Worm (Caenorhabditis elegans) whole organism, mixed stage, embryonic: ENCODE measurements around the gene F49C5.5.

ENCODE experiments used
- M03D4.4 ChIP-seq: sonication (generic microtip); optimal IDR thresholded peaks from 2 replicates; lab custom pipeline; 2017; ENCODE audit warnings: mild to moderate bottlenecking, missing genetic modification characterization, missing compliant biosample characterization
- bed-3 ChIP-seq: fragments of 200-800 bp; sonication (Bioruptor generic); optimal IDR thresholded peaks from 3 replicates; lab custom pipeline; 2018; ENCODE audit warnings: mild to moderate bottlenecking, missing genetic modification characterization, moderate library complexity, missing compliant biosample characterization
- blmp-1 ChIP-seq: fragments of 150-350 bp; optimal IDR thresholded peaks from 2 replicates; lab custom pipeline; 2014; ENCODE audit warnings: missing biosample characterization, missing genetic modification characterization
- ceh-39 ChIP-seq: fragments of 150-350 bp; optimal IDR thresholded peaks from 2 replicates; lab custom pipeline; 2014; ENCODE audit warnings: missing biosample characterization, missing genetic modification characterization
- ceh-43 ChIP-seq: fragments of 200-800 bp; sonication (Bioruptor generic); optimal IDR thresholded peaks from 2 replicates; lab custom pipeline; 2018; ENCODE audit warnings: mild to moderate bottlenecking, missing genetic modification characterization, moderate library complexity, missing compliant biosample characterization
- ceh-83 ChIP-seq: fragments of 200-800 bp; sonication (Bioruptor generic); optimal IDR thresholded peaks from 2 replicates; lab custom pipeline; 2018; ENCODE audit warnings: mild to moderate bottlenecking, missing genetic modification characterization, missing compliant biosample characterization
- ces-1 ChIP-seq: fragments of 150-350 bp; optimal IDR thresholded peaks from 2 replicates; lab custom pipeline; 2014; ENCODE audit warnings: missing biosample characterization, missing genetic modification reagents, missing genetic modification characterization
- cnd-1 ChIP-seq: fragments of 200-800 bp; sonication (Bioruptor generic); optimal IDR thresholded peaks from 2 replicates; lab custom pipeline; 2018; ENCODE audit warnings: mild to moderate bottlenecking, missing genetic modification characterization, missing compliant biosample characterization
- drap-1 ChIP-seq: fragments of 200-800 bp; sonication (Bioruptor generic); optimal IDR thresholded peaks from 3 replicates; lab custom pipeline; 2018; ENCODE audit warnings: mild to moderate bottlenecking, missing genetic modification characterization, missing compliant biosample characterization
- elt-1 ChIP-seq: sonication (generic microtip); optimal IDR thresholded peaks from 2 replicates; lab custom pipeline; 2017; ENCODE audit warnings: missing genetic modification characterization, mild to moderate bottlenecking, missing compliant biosample characterization, antibody characterized with exemption, moderate library complexity, borderline replicate concordance; ENCODE audit not compliant: insufficient read depth
- elt-3 ChIP-seq: fragments of 150-350 bp; optimal IDR thresholded peaks from 2 replicates; lab custom pipeline; 2014; ENCODE audit warnings: missing biosample characterization, missing genetic modification characterization
- flh-1 ChIP-seq: fragments of 200-800 bp; sonication (Bioruptor generic); optimal IDR thresholded peaks from 2 replicates; lab custom pipeline; 2018; ENCODE audit warnings: mild to moderate bottlenecking, missing genetic modification characterization, moderate library complexity, missing compliant biosample characterization
- ham-2 ChIP-seq: fragments of 200-800 bp; sonication (Bioruptor generic); optimal IDR thresholded peaks from 2 replicates; lab custom pipeline; 2018; ENCODE audit warnings: mild to moderate bottlenecking, missing genetic modification characterization, missing compliant biosample characterization
- lin-13 ChIP-seq: fragments of 150-350 bp; optimal IDR thresholded peaks from 2 replicates; lab custom pipeline; 2014; ENCODE audit warnings: missing biosample characterization, missing genetic modification characterization
- lin-32 ChIP-seq: fragments of 200-800 bp; sonication (Bioruptor generic); optimal IDR thresholded peaks from 2 replicates; lab custom pipeline; 2018; ENCODE audit warnings: mild to moderate bottlenecking, missing genetic modification characterization, missing compliant biosample characterization
- lsy-2 ChIP-seq: fragments of 150-350 bp; optimal IDR thresholded peaks from 2 replicates; lab custom pipeline; 2014; ENCODE audit warnings: missing biosample characterization, missing genetic modification characterization
- mab-5 ChIP-seq: fragments of 150-350 bp; optimal IDR thresholded peaks from 2 replicates; lab custom pipeline; 2014; ENCODE audit warnings: missing biosample characterization, missing genetic modification characterization
- mls-2 ChIP-seq: sonication (generic microtip); optimal IDR thresholded peaks from 2 replicates; lab custom pipeline; 2016; ENCODE audit warnings: mild to moderate bottlenecking, missing genetic modification characterization, moderate library complexity, missing compliant biosample characterization
- nhr-12 ChIP-seq: fragments of 150-350 bp; optimal IDR thresholded peaks from 2 replicates; lab custom pipeline; 2014; ENCODE audit warnings: missing biosample characterization, missing genetic modification characterization
- nhr-2 ChIP-seq: fragments of 150-350 bp; optimal IDR thresholded peaks from 2 replicates; lab custom pipeline; 2014; ENCODE audit warnings: missing biosample characterization, missing genetic modification characterization
- nhr-237 ChIP-seq: fragments of 150-350 bp; optimal IDR thresholded peaks from 2 replicates; lab custom pipeline; 2014; ENCODE audit warnings: missing biosample characterization, missing genetic modification characterization
- nhr-76 ChIP-seq: sonication (generic microtip); optimal IDR thresholded peaks from 2 replicates; lab custom pipeline; 2017; ENCODE audit warnings: missing biosample characterization, missing genetic modification characterization
- pha-4 ChIP-seq: fragments of 150-350 bp; optimal IDR thresholded peaks from 2 replicates; lab custom pipeline; 2018; ENCODE audit warnings: missing biosample characterization, missing genetic modification reagents, missing genetic modification characterization
- sem-2 ChIP-seq: fragments of 200-800 bp; sonication (Bioruptor generic); optimal IDR thresholded peaks from 2 replicates; lab custom pipeline; 2018; ENCODE audit warnings: mild to moderate bottlenecking, missing genetic modification characterization, missing compliant biosample characterization
- snpc-4 ChIP-seq: fragments of 150-350 bp; optimal IDR thresholded peaks from 2 replicates; lab custom pipeline; 2014; ENCODE audit warnings: missing biosample characterization, missing genetic modification characterization
- sptf-1 ChIP-seq: sonication (generic microtip); optimal IDR thresholded peaks from 2 replicates; lab custom pipeline; 2017; ENCODE audit warnings: mild to moderate bottlenecking, missing genetic modification characterization, moderate library complexity, missing compliant biosample characterization
- tbx-8 ChIP-seq: fragments of 200-800 bp; sonication (Bioruptor generic); optimal IDR thresholded peaks from 2 replicates; lab custom pipeline; 2018; ENCODE audit warnings: mild to moderate bottlenecking, missing genetic modification characterization, moderate library complexity, missing compliant biosample characterization
- unc-120 ChIP-seq: sonication (generic microtip); optimal IDR thresholded peaks from 2 replicates; lab custom pipeline; 2017; ENCODE audit warnings: missing genetic modification characterization, missing compliant biosample characterization; ENCODE audit not compliant: poor library complexity, severe bottlenecking
- unc-39 ChIP-seq: fragments of 150-350 bp; optimal IDR thresholded peaks from 2 replicates; lab custom pipeline; 2014; ENCODE audit warnings: missing biosample characterization, missing genetic modification characterization
- unc-62 ChIP-seq: fragments of 150-350 bp; optimal IDR thresholded peaks from 2 replicates; lab custom pipeline; 2014; ENCODE audit warnings: missing biosample characterization, missing genetic modification reagents, missing genetic modification characterization
- zip-8 ChIP-seq: fragments of 150-350 bp; optimal IDR thresholded peaks from 2 replicates; lab custom pipeline; 2014; ENCODE audit warnings: missing biosample characterization, missing genetic modification characterization
- ztf-11 ChIP-seq: fragments of 150-350 bp; optimal IDR thresholded peaks from 2 replicates; lab custom pipeline; 2014; ENCODE audit warnings: missing biosample characterization, missing genetic modification characterization

F49C5.5 gene

DNA sequence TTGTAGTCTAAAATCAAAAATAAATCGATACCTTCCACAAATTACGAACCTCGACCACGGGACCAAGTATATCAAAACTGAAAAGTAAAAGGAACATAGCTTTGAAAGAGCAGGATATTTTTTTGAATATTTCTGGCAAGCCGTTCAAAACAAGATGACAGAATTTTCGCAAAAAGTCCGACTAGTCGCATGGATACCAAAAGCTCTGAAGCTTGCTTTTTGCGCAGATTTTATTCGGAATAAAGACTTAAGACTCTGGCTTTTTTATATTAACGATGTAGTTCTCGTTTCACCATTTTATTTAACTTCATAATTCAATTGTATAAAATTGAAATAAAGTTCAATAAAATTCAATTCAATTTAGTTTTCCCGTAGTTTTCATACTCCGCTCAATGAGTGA is 27.2 kb upstream of the F49C5.5 start, which contains the start of gene Y38E10A.2:
Gene Y38E10A.2, minus strand, starts transcription at position 101 of the 400 bp plus-strand sequence.
- TF ChIP-seq zip-8 (tag; lab: Kevin White, UChicago) = no peak
- TF ChIP-seq ceh-83 = no peak
- TF ChIP-seq nhr-237 (tag; lab: Kevin White, UChicago) = no peak
- TF ChIP-seq M03D4.4 = no peak
- TF ChIP-seq lsy-2 = no peak
- TF ChIP-seq flh-1 = no peak
- no peak for TF ChIP-seq cnd-1
- no peak for TF ChIP-seq sptf-1 (tag; lab: Kevin White, UChicago)
- TF ChIP-seq elt-1 (tag; lab: Kevin White, UChicago) = no peak
- TF ChIP-seq nhr-2 = no peak
- no peak for TF ChIP-seq sem-2 (GFP tag; lab: Kevin White, UChicago)
- TF ChIP-seq ces-1 (GFP tag; lab: Kevin White, UChicago) = no peak
- no peak for TF ChIP-seq nhr-76
- TF ChIP-seq lin-13 = no peak
- TF ChIP-seq drap-1 (GFP tag; lab: Kevin White, UChicago) = no peak
- TF ChIP-seq bed-3 (GFP tag; lab: Kevin White, UChicago) = no peak
- no peak for TF ChIP-seq ceh-43 (GFP tag; lab: Kevin White, UChicago)
- no peak for TF ChIP-seq unc-39 (tag; lab: Kevin White, UChicago)
- TF ChIP-seq ztf-11 (tag; lab: Kevin White, UChicago) = no peak

DNA sequence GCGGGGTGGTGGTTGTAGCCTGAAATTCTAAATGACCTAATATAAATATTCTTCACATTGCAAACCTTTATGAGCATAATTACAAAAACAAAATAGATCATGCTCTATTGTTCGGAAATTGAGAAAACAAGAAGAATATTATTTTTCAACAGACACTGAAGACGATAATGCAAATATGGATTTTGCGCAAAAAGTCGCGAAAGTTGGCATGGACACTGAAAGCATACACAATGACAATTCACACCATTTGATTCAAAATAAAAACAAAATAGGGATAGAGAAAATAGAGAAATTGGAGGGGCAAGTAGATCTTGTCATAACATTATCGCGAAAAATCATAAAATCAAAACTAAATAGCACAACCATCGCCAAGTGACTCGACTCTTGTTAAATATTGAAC is 26.4 kb upstream of the F49C5.5 start, which contains the start of gene Y38E10A.35:
Gene Y38E10A.35, minus strand, starts transcription at position 101 of the 400 bp plus-strand sequence.
- no peak for TF ChIP-seq ces-1 (GFP tag; lab: Kevin White, UChicago)
- no peak for TF ChIP-seq elt-1 (tag; lab: Kevin White, UChicago)
- TF ChIP-seq ceh-39 (tag; lab: Kevin White, UChicago) = no peak
- TF ChIP-seq nhr-2 = no peak
- no peak for TF ChIP-seq unc-62 (GFP tag; lab: Kevin White, UChicago)
- no peak for TF ChIP-seq lin-32
- TF ChIP-seq zip-8 (tag; lab: Kevin White, UChicago) = no peak
- TF ChIP-seq mab-5 (tag; lab: Kevin White, UChicago) = no peak
- TF ChIP-seq pha-4 (tag; lab: Kevin White, UChicago) = no peak
- TF ChIP-seq elt-3 = no peak
- no peak for TF ChIP-seq nhr-237 (tag; lab: Kevin White, UChicago)
- no peak for TF ChIP-seq bed-3 (GFP tag; lab: Kevin White, UChicago)
- no peak for TF ChIP-seq ham-2
- TF ChIP-seq blmp-1 (tag; lab: Kevin White, UChicago) = no peak
- TF ChIP-seq lin-13 = no peak
- no peak for TF ChIP-seq sem-2 (GFP tag; lab: Kevin White, UChicago)
- no peak for TF ChIP-seq ceh-43 (GFP tag; lab: Kevin White, UChicago)

DNA sequence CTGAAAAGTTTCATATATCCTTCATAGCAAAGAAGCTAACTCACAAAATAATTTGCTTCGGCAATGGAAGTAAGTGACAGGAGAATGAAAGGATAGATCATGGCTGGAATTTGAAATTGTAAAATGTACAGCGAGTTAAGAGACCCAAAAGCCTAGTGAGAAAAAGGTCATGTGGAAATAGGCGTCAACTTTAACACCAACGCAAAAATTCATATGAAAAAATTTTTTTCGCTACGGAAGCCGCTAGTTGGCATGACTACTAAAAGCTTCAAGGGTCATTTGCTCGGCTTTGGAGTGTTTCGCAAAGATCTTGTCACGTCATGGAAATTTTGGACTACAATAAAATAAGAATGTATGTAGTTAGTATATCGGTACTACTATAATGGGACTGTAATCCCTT is 24.2 kb upstream of the F49C5.5 start, which contains the start of gene Y38E10A.1:
Gene Y38E10A.1, minus strand, starts transcription at position 101 of the 400 bp plus-strand sequence.
- TF ChIP-seq pha-4 (tag; lab: Kevin White, UChicago) = no peak
- no peak for TF ChIP-seq sptf-1 (tag; lab: Kevin White, UChicago)

DNA sequence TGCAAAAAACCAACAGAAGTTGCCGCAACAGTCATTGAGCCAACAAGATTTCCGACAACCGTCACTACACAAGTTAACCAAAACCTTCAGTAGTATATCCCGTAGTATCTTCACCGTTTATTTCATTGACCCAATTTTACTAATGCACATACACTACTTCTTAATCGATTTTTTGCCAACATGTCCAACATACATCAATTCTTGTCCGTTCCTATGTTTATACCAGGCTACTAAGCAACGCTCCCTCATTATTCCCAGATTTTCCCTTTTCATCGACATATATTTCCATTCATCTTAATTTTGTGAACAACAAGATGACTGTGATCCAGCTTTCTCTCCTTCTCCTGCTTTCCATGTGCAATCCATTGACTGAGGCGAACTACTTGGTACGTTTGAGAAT is 19.5 kb upstream of the F49C5.5 start, which contains the start of gene F49C5.7:
Gene F49C5.7, plus strand, starts transcription at position 301 of the 400 bp plus-strand sequence.
- TF ChIP-seq blmp-1 (tag; lab: Kevin White, UChicago) = no peak
- no peak for TF ChIP-seq unc-120
- TF ChIP-seq snpc-4 (tag; lab: Kevin White, UChicago) = no peak
- TF ChIP-seq nhr-12 (tag; lab: Kevin White, UChicago) = no peak
- no peak for TF ChIP-seq ceh-39 (tag; lab: Kevin White, UChicago)
- no peak for TF ChIP-seq zip-8 (tag; lab: Kevin White, UChicago)
- no peak for TF ChIP-seq ceh-43 (GFP tag; lab: Kevin White, UChicago)
- no peak for TF ChIP-seq tbx-8 (GFP tag; lab: Kevin White, UChicago)
- TF ChIP-seq mls-2 (tag; lab: Kevin White, UChicago) = no peak
- no peak for TF ChIP-seq elt-1 (tag; lab: Kevin White, UChicago)
- TF ChIP-seq ham-2 = no peak
- TF ChIP-seq nhr-237 (tag; lab: Kevin White, UChicago) = no peak
- no peak for TF ChIP-seq lsy-2
- no peak for TF ChIP-seq mab-5 (tag; lab: Kevin White, UChicago)
- TF ChIP-seq sem-2 (GFP tag; lab: Kevin White, UChicago) = no peak
- no peak for TF ChIP-seq unc-62 (GFP tag; lab: Kevin White, UChicago)
- no peak for TF ChIP-seq lin-32
